Fruit fly (Drosophila melanogaster) whole organism, embryonic: ENCODE results near the gene sni.

Experiments used
- Antp ChIP-seq: fragments of 200-800 bp; sonication (Bioruptor generic); optimal IDR thresholded peaks from 3 replicates; lab custom pipeline; 2016; ENCODE audit warnings: missing biosample characterization, missing genetic modification characterization
- Asciz ChIP-seq: fragments of 200-800 bp; sonication (Bioruptor generic); optimal IDR thresholded peaks from 2 replicates; lab custom pipeline; 2017; ENCODE audit warnings: missing biosample characterization, mild to moderate bottlenecking, missing genetic modification characterization, missing genetic modification reagents
- Atf-2 ChIP-seq: fragments of 200-800 bp; sonication (Bioruptor generic); optimal IDR thresholded peaks from 2 replicates; lab custom pipeline; 2016; ENCODE audit warnings: missing biosample characterization, missing genetic modification characterization
- B-H2 ChIP-seq: fragments of 200-800 bp; sonication (Bioruptor generic); optimal IDR thresholded peaks from 2 replicates; lab custom pipeline; 2018; ENCODE audit warnings: missing biosample characterization, mild to moderate bottlenecking, missing genetic modification characterization
- CG10321 ChIP-seq: fragments of 200-800 bp; sonication (Bioruptor generic); IDR thresholded peaks from 2 replicates; pipeline ENCODE4 v1.3.6; 2022; ENCODE audit warnings: missing biosample characterization, missing genetic modification characterization
- CG11085 ChIP-seq: fragments of 200-800 bp; sonication (Bioruptor generic); IDR thresholded peaks from 2 replicates; pipeline ENCODE4 v1.3.6; 2022; ENCODE audit warnings: missing biosample characterization, missing genetic modification characterization
- CG13287 ChIP-seq: fragments of 200-800 bp; sonication (Bioruptor generic); IDR thresholded peaks from 2 replicates; pipeline ENCODE4 v1.3.6; 2022; ENCODE audit warnings: missing biosample characterization, missing genetic modification characterization; ENCODE audit not compliant: partially characterized antibody
- CG13424 ChIP-seq: fragments of 200-800 bp; sonication (Bioruptor generic); optimal IDR thresholded peaks from 2 replicates; lab custom pipeline; 2019; ENCODE audit warnings: missing biosample characterization, mild to moderate bottlenecking, missing genetic modification characterization, moderate library complexity
- CG13775 ChIP-seq: fragments of 200-800 bp; sonication (Bioruptor generic); optimal IDR thresholded peaks from 3 replicates; lab custom pipeline; 2017; ENCODE audit warnings: missing biosample characterization, mild to moderate bottlenecking, missing genetic modification characterization
- CG14014 ChIP-seq: fragments of 200-800 bp; sonication (Bioruptor generic); IDR thresholded peaks from 2 replicates; pipeline ENCODE4 v1.3.6; 2022; ENCODE audit warnings: missing biosample characterization, missing genetic modification characterization
- CG14050 ChIP-seq: fragments of 200-800 bp; sonication (Bioruptor generic); IDR thresholded peaks from 3 replicates; pipeline ENCODE4 v1.3.6; 2022; ENCODE audit warnings: missing biosample characterization, missing genetic modification characterization
- CG1647 ChIP-seq: fragments of 200-800 bp; sonication (Bioruptor generic); optimal IDR thresholded peaks from 3 replicates; lab custom pipeline; 2016; ENCODE audit warnings: missing biosample characterization, missing genetic modification characterization
- CG18599 ChIP-seq: fragments of 200-800 bp; sonication (Bioruptor generic); optimal IDR thresholded peaks from 3 replicates; lab custom pipeline; 2017; ENCODE audit warnings: missing biosample characterization, missing genetic modification characterization, mild to moderate bottlenecking, moderate library complexity, missing genetic modification reagents
- CG2678 ChIP-seq: fragments of 200-800 bp; sonication (Bioruptor generic); optimal IDR thresholded peaks from 3 replicates; lab custom pipeline; 2019; ENCODE audit warnings: missing biosample characterization, mild to moderate bottlenecking, missing genetic modification characterization, moderate library complexity
- CG30403 ChIP-seq: fragments of 200-800 bp; sonication (Bioruptor generic); optimal IDR thresholded peaks from 3 replicates; lab custom pipeline; 2016; ENCODE audit warnings: missing biosample characterization, missing genetic modification characterization
- CG31365 ChIP-seq: fragments of 200-800 bp; sonication (Bioruptor generic); optimal IDR thresholded peaks from 2 replicates; lab custom pipeline; 2018; ENCODE audit warnings: missing biosample characterization, mild to moderate bottlenecking, missing genetic modification characterization
- CG4282 ChIP-seq: fragments of 200-800 bp; sonication (Bioruptor generic); optimal IDR thresholded peaks from 2 replicates; lab custom pipeline; 2016; ENCODE audit warnings: missing biosample characterization, missing genetic modification characterization
- CG4328 ChIP-seq: fragments of 200-800 bp; sonication (Bioruptor generic); optimal IDR thresholded peaks from 3 replicates; lab custom pipeline; 2017; ENCODE audit warnings: missing biosample characterization, missing genetic modification reagents, missing genetic modification characterization
- CG43689 ChIP-seq: fragments of 200-800 bp; sonication (Bioruptor generic); IDR thresholded peaks from 2 replicates; pipeline ENCODE4 v1.3.6; 2022; ENCODE audit warnings: missing biosample characterization, missing genetic modification characterization
- CG4730 ChIP-seq: fragments of 200-800 bp; sonication (Bioruptor generic); IDR thresholded peaks from 2 replicates; pipeline ENCODE4 v1.3.6; 2022; ENCODE audit warnings: missing biosample characterization, missing genetic modification characterization
- CG6175 ChIP-seq: fragments of 200-800 bp; sonication (Bioruptor generic); IDR thresholded peaks from 3 replicates; pipeline ENCODE4 v1.3.6; 2022; ENCODE audit warnings: missing biosample characterization, missing genetic modification characterization
- CG6854 ChIP-seq: fragments of 200-800 bp; sonication (Bioruptor generic); optimal IDR thresholded peaks from 3 replicates; lab custom pipeline; 2017; ENCODE audit warnings: missing biosample characterization, mild to moderate bottlenecking, missing genetic modification characterization
- CG7745 ChIP-seq: fragments of 200-800 bp; sonication (Bioruptor generic); optimal IDR thresholded peaks from 2 replicates; lab custom pipeline; 2018; ENCODE audit warnings: missing biosample characterization, mild to moderate bottlenecking, missing genetic modification characterization, moderate library complexity
- CG8944 ChIP-seq: fragments of 200-800 bp; sonication (Bioruptor generic); optimal IDR thresholded peaks from 3 replicates; lab custom pipeline; 2016; ENCODE audit warnings: missing biosample characterization, missing genetic modification characterization
- Ets97D ChIP-seq: fragments of 200-800 bp; sonication (Bioruptor generic); optimal IDR thresholded peaks from 3 replicates; lab custom pipeline; 2016; ENCODE audit warnings: missing biosample characterization, missing genetic modification characterization
- H2.0 ChIP-seq: fragments of 200-800 bp; sonication (Bioruptor generic); IDR thresholded peaks from 2 replicates; pipeline ENCODE4 v1.3.6; 2022; ENCODE audit warnings: missing biosample characterization, missing genetic modification characterization
- HLH4C ChIP-seq: fragments of 200-800 bp; sonication (Bioruptor generic); IDR thresholded peaks from 3 replicates; pipeline ENCODE4 v1.3.6; 2022; ENCODE audit warnings: missing biosample characterization, missing genetic modification characterization; ENCODE audit not compliant: partially characterized antibody
- HmgD ChIP-seq: fragments of 200-800 bp; sonication (Bioruptor generic); optimal IDR thresholded peaks from 3 replicates; lab custom pipeline; 2016; ENCODE audit warnings: missing biosample characterization, missing genetic modification characterization
- NfI ChIP-seq: fragments of 200-800 bp; sonication (Bioruptor generic); optimal IDR thresholded peaks from 3 replicates; lab custom pipeline; 2018; ENCODE audit warnings: missing biosample characterization, mild to moderate bottlenecking, missing genetic modification characterization, moderate library complexity
- Sox102F ChIP-seq: fragments of 200-800 bp; sonication (Bioruptor generic); optimal IDR thresholded peaks from 2 replicates; lab custom pipeline; 2018; ENCODE audit warnings: missing biosample characterization, mild to moderate bottlenecking, missing genetic modification characterization, moderate library complexity
- Spps ChIP-seq: fragments of 200-800 bp; sonication (Bioruptor generic); optimal IDR thresholded peaks from 2 replicates; lab custom pipeline; 2018; ENCODE audit warnings: missing biosample characterization, mild to moderate bottlenecking, missing genetic modification characterization
- Ssrp ChIP-seq: fragments of 200-800 bp; sonication (Bioruptor generic); optimal IDR thresholded peaks from 2 replicates; lab custom pipeline; 2018; ENCODE audit warnings: missing biosample characterization, mild to moderate bottlenecking, missing genetic modification characterization, moderate library complexity
- Taf1 ChIP-seq: fragments of 200-800 bp; sonication (Bioruptor generic); IDR thresholded peaks from 2 replicates; pipeline ENCODE4 v1.3.6; 2022; ENCODE audit warnings: missing biosample characterization, missing genetic modification characterization
- Tbp ChIP-seq: fragments of >200 bp; optimal IDR thresholded peaks from 2 replicates; lab custom pipeline; 2018; ENCODE audit warnings: missing biosample characterization, missing genetic modification characterization
- YL-1 ChIP-seq: fragments of 200-800 bp; sonication (Bioruptor generic); optimal IDR thresholded peaks from 3 replicates; lab custom pipeline; 2017; ENCODE audit warnings: missing biosample characterization, mild to moderate bottlenecking, missing genetic modification characterization
- amos ChIP-seq: fragments of 200-800 bp; sonication (Bioruptor generic); IDR thresholded peaks from 2 replicates; pipeline ENCODE4 v1.3.6; 2022; ENCODE audit warnings: missing biosample characterization, missing genetic modification characterization; ENCODE audit not compliant: partially characterized antibody
- ap ChIP-seq: fragments of 200-800 bp; sonication (Bioruptor generic); IDR thresholded peaks from 2 replicates; pipeline ENCODE4 v1.3.6; 2022; ENCODE audit warnings: missing biosample characterization, missing genetic modification characterization
- chif ChIP-seq, 2 experiments: fragments of 200-800 bp; sonication (Bioruptor generic); optimal IDR thresholded peaks; 3 replicates each; lab custom pipeline; 2016; ENCODE audit warnings: missing biosample characterization in 2 of 2, missing genetic modification characterization in 2 of 2
- en ChIP-seq: fragments of 200-800 bp; sonication (Bioruptor generic); optimal IDR thresholded peaks from 2 replicates; lab custom pipeline; 2016; ENCODE audit warnings: missing biosample characterization, missing genetic modification characterization
- fd64A ChIP-seq: fragments of 200-800 bp; sonication (Bioruptor generic); optimal IDR thresholded peaks from 3 replicates; lab custom pipeline; 2018; ENCODE audit warnings: missing biosample characterization, mild to moderate bottlenecking, missing genetic modification characterization
- grau ChIP-seq: fragments of 200-800 bp; optimal IDR thresholded peaks from 3 replicates; lab custom pipeline; 2019; ENCODE audit warnings: missing biosample characterization, mild to moderate bottlenecking, missing genetic modification characterization, moderate library complexity
- jigr1 ChIP-seq: fragments of 200-800 bp; sonication (Bioruptor generic); IDR thresholded peaks from 3 replicates; pipeline ENCODE4 v1.3.6; 2022; ENCODE audit warnings: missing biosample characterization, missing genetic modification characterization
- klu ChIP-seq: fragments of 200-800 bp; sonication (Bioruptor generic); IDR thresholded peaks from 2 replicates; pipeline ENCODE4 v1.3.6; 2022; ENCODE audit warnings: missing biosample characterization, missing genetic modification characterization
- nerfin-2 ChIP-seq: fragments of 200-800 bp; sonication (Bioruptor generic); IDR thresholded peaks from 2 replicates; pipeline ENCODE4 v1.3.6; 2022; ENCODE audit warnings: missing biosample characterization, missing genetic modification characterization; ENCODE audit not compliant: partially characterized antibody
- org-1 ChIP-seq: fragments of 200-800 bp; sonication (Bioruptor generic); optimal IDR thresholded peaks from 2 replicates; lab custom pipeline; 2017; ENCODE audit warnings: missing biosample characterization, missing genetic modification characterization
- pros ChIP-seq: fragments of 200-800 bp; sonication (Bioruptor generic); optimal IDR thresholded peaks from 3 replicates; lab custom pipeline; 2019; ENCODE audit warnings: missing biosample characterization, mild to moderate bottlenecking, missing genetic modification characterization, moderate library complexity
- ranshi ChIP-seq: fragments of 200-800 bp; sonication (Bioruptor generic); IDR thresholded peaks from 2 replicates; pipeline ENCODE4 v1.3.6; 2022; ENCODE audit warnings: missing biosample characterization, missing genetic modification characterization
- repo ChIP-seq: fragments of 200-800 bp; sonication (Bioruptor generic); optimal IDR thresholded peaks from 2 replicates; lab custom pipeline; 2016; ENCODE audit warnings: missing biosample characterization, missing genetic modification characterization
- sens-2 ChIP-seq: fragments of 200-800 bp; sonication (Bioruptor generic); IDR thresholded peaks from 2 replicates; pipeline ENCODE4 v1.3.6; 2022; ENCODE audit warnings: missing biosample characterization, missing genetic modification characterization
- slp2 ChIP-seq: fragments of 200-800 bp; sonication (Bioruptor generic); optimal IDR thresholded peaks from 2 replicates; lab custom pipeline; 2016; ENCODE audit warnings: missing biosample characterization, missing genetic modification characterization
- sna ChIP-seq: fragments of 200-800 bp; sonication (Bioruptor generic); IDR thresholded peaks from 2 replicates; pipeline ENCODE4 v1.3.6; 2022; ENCODE audit warnings: missing biosample characterization, missing genetic modification characterization; ENCODE audit not compliant: partially characterized antibody
- unpg ChIP-seq: fragments of 200-800 bp; sonication (Bioruptor generic); optimal IDR thresholded peaks from 3 replicates; lab custom pipeline; 2018; ENCODE audit warnings: missing biosample characterization, mild to moderate bottlenecking, missing genetic modification characterization, moderate library complexity

The sni gene

dm6 chrX:8243251-8243650, 565 bp downstream of the sni start (continued):
- TF ChIP-seq CG6175 (GFP tag; lab: Robert Waterston, UW) (no peak), CG2678 (tag; lab: Kevin White, UChicago) (no peak), en (GFP tag; lab: Kevin White, UChicago) (no peak), nerfin-2 (GFP tag; lab: Robert Waterston, UW) (no peak), CG30403 (GFP tag; lab: Kevin White, UChicago) (no peak), CG43689 (GFP tag; lab: Robert Waterston, UW) (no peak), Sox102F (GFP tag; lab: Kevin White, UChicago) (no peak), Ets97D (GFP tag; lab: Kevin White, UChicago) (no peak), sens-2 (GFP tag; lab: Robert Waterston, UW) (no peak), fd64A (GFP tag; lab: Kevin White, UChicago) (no peak), CG10321 (GFP tag; lab: Robert Waterston, UW) (no peak), HmgD (GFP tag; lab: Kevin White, UChicago) (no peak), CG13287 (GFP tag; lab: Robert Waterston, UW) (peak; percentile 63), Tbp (no peak), CG13775 (GFP tag; lab: Kevin White, UChicago) (no peak), Spps (tag; lab: Kevin White, UChicago) (no peak), B-H2 (no peak), H2.0 (no peak), CG6854 (GFP tag; lab: Kevin White, UChicago) (no peak), org-1 (GFP tag; lab: Kevin White, UChicago) (no peak), CG4730 (no peak), CG1647 (GFP tag; lab: Kevin White, UChicago) (no peak), ap (no peak), CG31365 (tag; lab: Kevin White, UChicago) (no peak), HLH4C (GFP tag; lab: Robert Waterston, UW) (peak; percentile 61), CG14050 (GFP tag; lab: Robert Waterston, UW) (no peak), Antp (GFP tag; lab: Kevin White, UChicago) (no peak), Atf-2 (no peak), unpg (no peak), CG14014 (no peak), Taf1 (GFP tag; lab: Robert Waterston, UW) (no peak), CG8944 (GFP tag; lab: Kevin White, UChicago) (no peak), Asciz (GFP tag; lab: Kevin White, UChicago) (no peak), jigr1 (GFP tag; lab: Robert Waterston, UW) (no peak), YL-1 (GFP tag; lab: Kevin White, UChicago) (no peak), repo (GFP tag; lab: Kevin White, UChicago) (no peak), CG4328 (GFP tag; lab: Kevin White, UChicago) (no peak), Ssrp (tag; lab: Kevin White, UChicago) (no peak), pros (GFP tag; lab: Kevin White, UChicago) (no peak), CG11085 (no peak), ranshi (GFP tag; lab: Robert Waterston, UW) (no peak), CG4282 (GFP tag; lab: Kevin White, UChicago) (no peak), slp2 (GFP tag; lab: Kevin White, UChicago) (no peak), CG7745 (tag; lab: Kevin White, UChicago) (no peak), amos (peak; percentile 20; the same call in 1 of the 2 replicates), grau (tag; lab: Kevin White, UChicago) (no peak), CG13424 (tag; lab: Kevin White, UChicago) (no peak), CG18599 (GFP tag; lab: Kevin White, UChicago) (peak; percentile 21), NfI (GFP tag; lab: Kevin White, UChicago) (no peak), sna (GFP tag; lab: Robert Waterston, UW) (no peak), klu (GFP tag; lab: Robert Waterston, UW) (no peak), chif (GFP tag; optimal IDR thresholded peaks at IDR 0.05; lab: Kevin White, UChicago) (no peak)
